Worm (Caenorhabditis elegans) whole organism, L4 larva: ENCODE measurements around the gene Y57A10B.7.

ENCODE experiments used
- nhr-25 ChIP-seq: sonication (generic microtip); optimal IDR thresholded peaks from 2 replicates; lab custom pipeline; 2017; ENCODE audit warnings: missing genetic modification characterization, mild to moderate bottlenecking, missing compliant biosample characterization, antibody characterized with exemption, moderate library complexity, borderline replicate concordance; ENCODE audit not compliant: insufficient read depth
- nhr-77 ChIP-seq: fragments of 150-350 bp; optimal IDR thresholded peaks from 2 replicates; lab custom pipeline; 2014; ENCODE audit warnings: missing biosample characterization, missing genetic modification characterization

DNA sequence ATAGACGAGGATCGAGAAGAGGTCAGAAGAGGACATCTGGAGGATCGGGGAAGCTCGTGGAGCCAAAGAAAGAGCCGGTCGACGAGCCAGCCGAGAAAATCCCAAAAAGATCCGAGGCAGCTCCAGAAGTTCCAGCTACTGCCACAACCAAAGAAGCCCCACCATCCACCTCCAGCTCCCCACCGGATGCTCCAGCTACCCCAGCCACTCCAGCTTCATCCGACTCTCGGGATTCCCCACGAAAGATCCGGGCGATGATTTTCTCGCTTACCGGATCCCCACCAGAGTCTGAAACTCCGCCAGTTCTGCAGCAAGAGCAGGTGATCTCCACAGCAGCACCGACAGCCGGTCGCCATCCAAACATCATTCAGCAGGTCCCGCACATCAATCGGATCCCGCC lies 50.7 kb downstream of the Y57A10B.7 start:
- TF ChIP-seq nhr-25 (tag; lab: Kevin White, UChicago), result no peak
- TF ChIP-seq nhr-77 (tag; lab: Kevin White, UChicago), result no peak
